Worm (Caenorhabditis elegans): ENCODE results near the gene unc-10.
A peak's percentile ranks its signal among the peaks of the same experiment; 100 is the strongest.

Gene unc-10

DNA sequence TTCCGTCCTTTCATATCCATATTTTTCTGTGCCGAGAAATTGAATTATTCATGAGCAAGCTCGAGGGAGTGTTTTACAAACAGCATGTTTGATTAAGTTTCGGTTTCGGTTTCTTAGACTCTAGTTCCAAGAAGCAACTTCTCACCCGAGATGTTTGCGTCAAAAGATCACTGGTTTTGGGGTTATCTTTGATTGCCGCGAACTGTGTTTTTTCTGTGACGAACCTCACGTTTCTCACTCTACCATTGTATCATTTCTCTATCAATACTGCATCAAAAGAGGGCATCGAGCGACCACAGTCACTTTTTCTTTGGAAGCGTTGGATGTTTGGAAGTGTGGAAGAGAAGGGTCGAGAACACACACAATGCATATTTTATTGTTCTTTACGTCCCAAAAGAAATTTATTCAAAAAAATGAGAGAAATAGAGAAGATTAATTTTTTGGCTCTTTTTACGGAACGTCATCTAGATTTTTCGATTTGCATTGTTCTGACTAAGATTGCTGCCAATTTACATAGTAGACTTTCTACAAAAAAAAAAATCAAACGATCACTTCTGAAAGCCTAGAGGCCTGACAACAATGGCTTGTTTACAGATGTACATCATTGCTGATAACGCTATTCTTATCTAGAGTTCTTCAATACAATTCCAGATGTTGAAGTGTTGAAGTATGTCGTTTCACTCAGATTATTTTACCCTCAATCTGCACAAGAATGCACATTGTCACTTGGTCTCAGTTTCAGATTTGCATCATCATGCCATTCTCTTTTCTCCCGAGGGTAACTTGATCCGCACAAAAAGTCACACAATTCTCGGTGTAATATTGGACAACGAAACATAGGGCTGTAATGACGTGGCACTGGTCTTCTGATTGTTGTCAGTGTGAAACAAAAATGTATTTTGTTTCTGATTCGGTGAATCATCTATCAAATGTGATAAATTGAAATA, 46.7 kb downstream of the unc-10 start:
- TF ChIP-seq nhr-129 (tag; optimal IDR thresholded peaks at IDR 0.05): peak; percentile 93
- no peak for TF ChIP-seq zag-1 (tag; optimal IDR thresholded peaks at IDR 0.05)
- peak; percentile 50 for TF ChIP-seq F13H6.1 (tag; optimal IDR thresholded peaks at IDR 0.05)
- TF ChIP-seq peb-1 (tag; optimal IDR thresholded peaks at IDR 0.05): no peak
- TF ChIP-seq sma-9 (GFP tag; optimal IDR thresholded peaks at IDR 0.05): peak; percentile 52
- TF ChIP-seq sma-9 (tag; optimal IDR thresholded peaks at IDR 0.05): no peak
- TF ChIP-seq fos-1 (tag; optimal IDR thresholded peaks at IDR 0.05): peak; percentile 32
- peak; percentile 6 for TF ChIP-seq nhr-21 (tag; optimal IDR thresholded peaks at IDR 0.05)
- TF ChIP-seq unc-55 (GFP tag; optimal IDR thresholded peaks at IDR 0.05): peak; percentile 16
- TF ChIP-seq crh-2 (tag; optimal IDR thresholded peaks at IDR 0.05): peak; percentile 70
- TF ChIP-seq lin-13 (GFP tag; optimal IDR thresholded peaks at IDR 0.05): peak; percentile 15

DNA sequence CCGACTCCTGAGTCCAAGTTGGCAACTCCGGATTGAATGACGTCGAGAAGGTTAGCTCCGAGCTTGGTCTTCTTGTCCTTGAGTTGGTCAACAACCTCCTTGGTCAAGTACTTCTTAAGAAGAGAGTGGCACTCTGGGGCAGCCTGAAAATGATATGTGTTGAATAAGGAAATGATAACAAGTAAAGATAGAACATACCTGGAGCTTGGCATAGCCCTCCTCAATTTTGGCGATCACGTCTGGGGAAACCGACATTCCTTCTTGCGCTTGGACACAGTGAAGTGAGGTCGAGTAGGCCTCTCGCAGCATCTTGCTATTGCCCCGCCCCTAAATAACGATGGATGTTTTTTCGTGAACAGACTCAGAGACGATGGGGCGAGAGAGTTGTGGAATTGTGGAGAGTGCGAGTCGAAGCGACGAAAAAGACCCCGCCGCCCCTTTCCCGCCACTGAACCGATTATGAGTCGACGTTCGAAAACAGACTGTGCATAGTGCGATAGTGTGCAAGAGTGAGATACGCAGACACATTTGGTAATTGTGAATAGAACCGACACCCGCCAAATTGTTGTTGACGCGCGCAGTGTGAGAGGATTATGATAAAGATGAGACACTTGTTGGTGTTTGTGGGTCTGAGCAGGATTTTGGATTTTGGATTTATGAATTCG, 47.8 kb downstream of the unc-10 start:
- TF ChIP-seq lsy-2 (tag; optimal IDR thresholded peaks at IDR 0.05): peak in 1 of 2 experiments; percentile 55
- TF ChIP-seq ztf-4 (tag; optimal IDR thresholded peaks at IDR 0.05): peak; percentile 0
- peak; percentile 54 for TF ChIP-seq fos-1 (tag; optimal IDR thresholded peaks at IDR 0.05)
- peak; percentile 58 for TF ChIP-seq crh-2 (tag; optimal IDR thresholded peaks at IDR 0.05)
- no peak for TF ChIP-seq skn-1 (tag; optimal IDR thresholded peaks at IDR 0.05)
- no peak for TF ChIP-seq ZK546.5 (tag; optimal IDR thresholded peaks at IDR 0.05)
- no peak for TF ChIP-seq nhr-6 (tag; optimal IDR thresholded peaks at IDR 0.05)
- TF ChIP-seq unc-55 (GFP tag; optimal IDR thresholded peaks at IDR 0.05): peak; percentile 21
- TF ChIP-seq unc-62 (GFP tag; optimal IDR thresholded peaks at IDR 0.05): no peak
- peak; percentile 45 for TF ChIP-seq sma-9 (GFP tag; optimal IDR thresholded peaks at IDR 0.05)
- TF ChIP-seq sma-9 (tag; optimal IDR thresholded peaks at IDR 0.05): no peak
- peak; percentile 23 for TF ChIP-seq nhr-25 (tag; optimal IDR thresholded peaks at IDR 0.05)
- peak; percentile 9 for TF ChIP-seq lin-11 (tag; optimal IDR thresholded peaks at IDR 0.05)
- peak; percentile 39 for TF ChIP-seq C34F6.9 (tag; optimal IDR thresholded peaks at IDR 0.05)
- TF ChIP-seq nhr-129 (tag; optimal IDR thresholded peaks at IDR 0.05): peak; percentile 63
- peak; percentile 63 for TF ChIP-seq ama-1 (optimal IDR thresholded peaks at IDR 0.05)
- peak in 1 of 2 experiments; percentile 39 for TF ChIP-seq mdl-1 (tag; optimal IDR thresholded peaks at IDR 0.05)
- TF ChIP-seq F13H6.1 (tag; optimal IDR thresholded peaks at IDR 0.05): peak; percentile 63

DNA sequence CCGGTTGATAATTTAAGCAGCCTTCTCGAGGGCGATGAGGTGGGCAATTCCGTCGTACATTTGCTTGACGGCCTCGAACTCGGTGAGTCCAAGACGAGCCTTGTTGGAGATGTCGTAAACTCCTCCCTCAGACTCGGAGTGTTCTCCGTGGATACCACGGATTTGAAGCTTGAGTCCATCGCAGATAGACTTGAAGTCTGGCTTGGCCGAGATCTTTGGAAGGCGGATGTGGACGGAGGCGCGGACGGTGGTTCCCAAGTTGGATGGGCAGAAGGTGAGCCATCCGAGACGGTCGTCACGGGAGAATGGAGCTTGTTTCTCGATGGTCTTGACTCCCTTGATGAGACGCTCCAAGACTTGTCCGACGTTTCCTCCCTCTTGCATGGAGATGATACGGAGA, 49.2 kb downstream of the unc-10 start:
- TF ChIP-seq elt-3 (tag; optimal IDR thresholded peaks at IDR 0.05) (no peak), lin-39 (tag; optimal IDR thresholded peaks at IDR 0.05) (no peak), nhr-23 (tag; optimal IDR thresholded peaks at IDR 0.05) (no peak), ceh-82 (tag; optimal IDR thresholded peaks at IDR 0.05) (no peak), alr-1 (tag; optimal IDR thresholded peaks at IDR 0.05) (no peak), nhr-129 (tag; optimal IDR thresholded peaks at IDR 0.05) (no peak), lin-11 (tag; optimal IDR thresholded peaks at IDR 0.05) (no peak), skn-1 (tag; optimal IDR thresholded peaks at IDR 0.05) (no peak), sma-9 (GFP tag; optimal IDR thresholded peaks at IDR 0.05) (no peak), sma-9 (tag; optimal IDR thresholded peaks at IDR 0.05) (no peak), nhr-10 (tag; optimal IDR thresholded peaks at IDR 0.05) (no peak), mbf-1 (tag; optimal IDR thresholded peaks at IDR 0.05) (no peak), aly-2 (tag; optimal IDR thresholded peaks at IDR 0.05) (no peak), egl-27 (tag; optimal IDR thresholded peaks at IDR 0.05) (no peak)

DNA sequence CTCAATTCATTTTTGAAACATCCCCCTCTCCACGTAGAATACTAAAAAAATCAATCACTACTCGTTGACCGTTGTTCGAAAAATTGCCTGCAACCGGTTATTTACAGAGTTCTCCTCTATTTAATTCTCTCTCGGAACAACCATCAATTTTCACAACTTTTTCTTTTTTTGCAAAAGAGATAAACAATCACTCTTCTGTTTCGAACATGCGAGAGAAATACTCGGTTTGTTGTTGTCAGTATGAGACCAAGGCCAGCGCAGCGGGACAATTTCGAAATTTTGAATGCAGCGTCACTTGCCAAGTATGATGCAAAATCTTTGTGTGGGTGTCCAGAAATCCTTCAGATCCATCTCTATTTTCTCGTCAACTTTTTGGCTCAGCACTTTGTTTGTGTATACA, 49.8 kb downstream of the unc-10 start:
- TF ChIP-seq lsy-2 (tag; optimal IDR thresholded peaks at IDR 0.05) (peak in 1 of 2 experiments; percentile 51), skn-1 (tag; optimal IDR thresholded peaks at IDR 0.05) (no peak), ztf-11 (tag; optimal IDR thresholded peaks at IDR 0.05) (no peak), ceh-82 (tag; optimal IDR thresholded peaks at IDR 0.05) (no peak), mab-5 (tag; optimal IDR thresholded peaks at IDR 0.05) (no peak), aly-2 (tag; optimal IDR thresholded peaks at IDR 0.05) (peak; percentile 40), ama-1 (optimal IDR thresholded peaks at IDR 0.05) (peak; percentile 13), lin-13 (GFP tag; optimal IDR thresholded peaks at IDR 0.05) (peak; percentile 64), alr-1 (tag; optimal IDR thresholded peaks at IDR 0.05) (no peak), C34F6.9 (tag; optimal IDR thresholded peaks at IDR 0.05) (peak; percentile 26), crh-2 (tag; optimal IDR thresholded peaks at IDR 0.05) (peak; percentile 68), elt-1 (tag; optimal IDR thresholded peaks at IDR 0.05) (no peak), sem-4 (tag; optimal IDR thresholded peaks at IDR 0.05) (peak; percentile 59), sma-9 (GFP tag; optimal IDR thresholded peaks at IDR 0.05) (peak; percentile 56), sma-9 (tag; optimal IDR thresholded peaks at IDR 0.05) (no peak), nhr-25 (tag; optimal IDR thresholded peaks at IDR 0.05) (peak; percentile 55), unc-55 (GFP tag; optimal IDR thresholded peaks at IDR 0.05) (no peak), ztf-4 (tag; optimal IDR thresholded peaks at IDR 0.05) (peak; percentile 8), F13H6.1 (tag; optimal IDR thresholded peaks at IDR 0.05) (peak; percentile 39), unc-62 (GFP tag; optimal IDR thresholded peaks at IDR 0.05) (no peak), sma-3 (GFP tag; optimal IDR thresholded peaks at IDR 0.05) (peak; percentile 19), nhr-6 (tag; optimal IDR thresholded peaks at IDR 0.05) (peak; percentile 48), blmp-1 (tag; optimal IDR thresholded peaks at IDR 0.05; ENCODE audit: insufficient read depth) (peak; percentile 29), ztf-1 (GFP tag; conservative IDR thresholded peaks at IDR 0.05) (no peak), zag-1 (tag; optimal IDR thresholded peaks at IDR 0.05) (peak; percentile 11), nhr-129 (tag; optimal IDR thresholded peaks at IDR 0.05) (peak; percentile 85)

All from whole organism, L2 larva.